Worm (Caenorhabditis elegans) whole organism, L2 larva: ENCODE data around the gene tag-322.

Experiments used
- F13H6.1 ChIP-seq: sonication (generic microtip); optimal IDR thresholded peaks from 2 replicates; lab custom pipeline; 2016; ENCODE audit warnings: missing genetic modification characterization, missing compliant biosample characterization
- mdl-1 ChIP-seq, 2 experiments: fragments of 150-350 bp in 1 of 2; sonication (generic microtip) in 1 of 2; optimal IDR thresholded peaks; 2 replicates each; lab custom pipeline; 2017; ENCODE audit warnings: missing biosample characterization in 2 of 2, missing genetic modification characterization in 2 of 2
- nhr-77 ChIP-seq: fragments of 150-350 bp; optimal IDR thresholded peaks from 2 replicates; lab custom pipeline; 2014; ENCODE audit warnings: missing biosample characterization, missing genetic modification characterization
- unc-62 ChIP-seq: fragments of 150-350 bp; optimal IDR thresholded peaks from 2 replicates; lab custom pipeline; 2014; ENCODE audit warnings: missing biosample characterization, missing genetic modification reagents, missing genetic modification characterization

DNA sequence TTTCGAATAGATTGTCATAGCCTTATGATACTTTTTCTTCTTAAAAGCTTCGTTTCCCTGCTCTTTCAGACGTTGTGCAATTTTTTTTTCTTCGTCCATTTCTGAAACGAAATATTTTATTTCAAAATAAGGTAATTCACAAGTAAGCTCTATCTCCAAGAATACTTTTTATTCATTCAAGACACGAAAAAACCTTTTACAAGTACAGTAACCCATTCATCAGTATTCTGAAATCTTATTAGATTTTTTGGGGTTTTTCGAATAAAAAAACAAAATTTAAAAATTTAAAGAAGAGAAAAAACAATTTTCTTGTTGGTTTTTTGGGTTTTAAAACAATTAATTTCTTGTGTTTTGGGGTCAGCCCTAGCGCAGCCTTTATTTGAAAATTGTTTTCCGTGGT, 6.5 kb downstream of the tag-322 start, which contains the start of gene rpap-3:
- no peak for TF ChIP-seq nhr-77
- TF ChIP-seq F13H6.1 (tag; lab: Kevin White, UChicago) = no peak
- TF ChIP-seq mdl-1 (tag; optimal IDR thresholded peaks at IDR 0.05; lab: Kevin White, UChicago) = no peak
- TF ChIP-seq unc-62 (GFP tag; lab: Kevin White, UChicago) = no peak
